Fruit fly (Drosophila melanogaster) whole organism, wandering third instar larva: ENCODE results near the gene rgn.

ENCODE experiments used
- Abd-B ChIP-seq: fragments of >200 bp; optimal IDR thresholded peaks from 2 replicates; lab custom pipeline; 2017; ENCODE audit warnings: missing biosample characterization, missing genetic modification characterization
- CG32264 ChIP-seq: fragments of 200-800 bp; sonication (Bioruptor generic); optimal IDR thresholded peaks from 2 replicates; lab custom pipeline; 2016; ENCODE audit warnings: missing biosample characterization, missing genetic modification characterization
- CG9705 ChIP-seq: fragments of 200-800 bp; sonication (Bioruptor generic); optimal IDR thresholded peaks from 2 replicates; lab custom pipeline; 2018; ENCODE audit warnings: missing biosample characterization, mild to moderate bottlenecking, missing genetic modification characterization
- CrebA ChIP-seq: fragments of 200-800 bp; sonication (Bioruptor generic); optimal IDR thresholded peaks from 2 replicates; lab custom pipeline; 2016; ENCODE audit warnings: missing biosample characterization, mild to moderate bottlenecking, missing genetic modification characterization, borderline replicate concordance
- Dfd ChIP-seq: fragments of >200 bp; optimal IDR thresholded peaks from 2 replicates; lab custom pipeline; 2017; ENCODE audit warnings: missing biosample characterization, missing genetic modification characterization
- Dif ChIP-seq: fragments of 200-275, 200-300 bp; sonication (Bioruptor generic); optimal IDR thresholded peaks from 2 replicates; lab custom pipeline; 2018; ENCODE audit warnings: missing biosample characterization, missing genetic modification characterization; ENCODE audit not compliant: partially characterized antibody
- GATAd ChIP-seq: sonication (Bioruptor generic); optimal IDR thresholded peaks from 2 replicates; lab custom pipeline; 2016; ENCODE audit warnings: missing biosample characterization, missing genetic modification characterization
- HLH106 ChIP-seq: fragments of 200-800 bp; optimal IDR thresholded peaks from 3 replicates; lab custom pipeline; 2019; ENCODE audit warnings: missing biosample characterization, mild to moderate bottlenecking, missing genetic modification characterization, moderate library complexity
- Hnf4 ChIP-seq: fragments of 200-800 bp; sonication (Bioruptor generic); optimal IDR thresholded peaks from 2 replicates; lab custom pipeline; 2016; ENCODE audit warnings: missing biosample characterization, mild to moderate bottlenecking, missing genetic modification characterization
- Hr83 ChIP-seq: fragments of 200-300 bp; sonication (Bioruptor generic); optimal IDR thresholded peaks from 2 replicates; lab custom pipeline; 2016; ENCODE audit warnings: missing biosample characterization, mild to moderate bottlenecking, missing genetic modification characterization, moderate library complexity; ENCODE audit not compliant: poor library complexity, severe bottlenecking
- Jra ChIP-seq: sonication (Bioruptor generic); optimal IDR thresholded peaks from 2 replicates; lab custom pipeline; 2016; ENCODE audit warnings: missing biosample characterization, missing genetic modification characterization
- Mio ChIP-seq: sonication (Bioruptor generic); optimal IDR thresholded peaks from 2 replicates; lab custom pipeline; 2016; ENCODE audit warnings: missing biosample characterization, missing genetic modification characterization
- Myc ChIP-seq: fragments of >200 bp; optimal IDR thresholded peaks from 2 replicates; lab custom pipeline; 2017
- N ChIP-seq: fragments of >200 bp; optimal IDR thresholded peaks from 2 replicates; lab custom pipeline; 2018; ENCODE audit warnings: missing biosample characterization, missing external identifiers, missing genetic modification characterization
- OdsH ChIP-seq: fragments of 200-800 bp; sonication (Bioruptor generic); optimal IDR thresholded peaks from 2 replicates; lab custom pipeline; 2016; ENCODE audit warnings: missing biosample characterization, mild to moderate bottlenecking, missing genetic modification characterization
- Rel ChIP-seq, 2 experiments: fragments of 200-800 bp; sonication (Bioruptor generic) in 1 of 2; optimal IDR thresholded peaks; 2 replicates in 1 of 2; 3 replicates in 1 of 2; lab custom pipeline; 2016 to 2019; ENCODE audit warnings: mild to moderate bottlenecking in 2 of 2, missing biosample characterization in 2 of 2, missing genetic modification characterization in 2 of 2, moderate library complexity in 1 of 2
- Sp1 ChIP-seq: fragments of 200-800 bp; sonication (Bioruptor generic); optimal IDR thresholded peaks from 3 replicates; lab custom pipeline; 2019; ENCODE audit warnings: missing biosample characterization, mild to moderate bottlenecking, missing genetic modification characterization, moderate library complexity
- Vsx2 ChIP-seq: fragments of 200-300, 225-300 bp; sonication (Bioruptor generic); optimal IDR thresholded peaks from 2 replicates; lab custom pipeline; 2018; ENCODE audit warnings: missing biosample characterization, missing genetic modification characterization; ENCODE audit not compliant: partially characterized antibody
- br ChIP-seq: fragments of 200-800 bp; sonication (Bioruptor generic); optimal IDR thresholded peaks from 2 replicates; lab custom pipeline; 2016; ENCODE audit warnings: missing biosample characterization, missing genetic modification characterization
- brk ChIP-seq: fragments of 200-800 bp; sonication (Bioruptor generic); optimal IDR thresholded peaks from 2 replicates; lab custom pipeline; 2016; ENCODE audit warnings: missing biosample characterization, mild to moderate bottlenecking, missing genetic modification characterization
- dl ChIP-seq, 2 experiments: fragments of 175-275, 200-275 bp in 1 of 2; fragments of 200-275 bp in 1 of 2; sonication (Bioruptor generic); optimal IDR thresholded peaks; lab custom pipeline; 2018; ENCODE audit warnings: mild to moderate bottlenecking in 2 of 2, missing biosample characterization in 2 of 2, missing genetic modification characterization in 2 of 2, moderate library complexity in 2 of 2; ENCODE audit not compliant: partially characterized antibody in 2 of 2, insufficient read depth in 1 of 2
- dmrt93B ChIP-seq: fragments of 200-800 bp; sonication (Bioruptor generic); optimal IDR thresholded peaks from 2 replicates; lab custom pipeline; 2018; ENCODE audit warnings: missing biosample characterization, mild to moderate bottlenecking, missing genetic modification characterization
- dsf ChIP-seq: sonication (Bioruptor generic); optimal IDR thresholded peaks from 2 replicates; lab custom pipeline; 2016; ENCODE audit warnings: missing biosample characterization, missing genetic modification characterization, borderline replicate concordance
- ey ChIP-seq: fragments of 200-800 bp; sonication (Bioruptor generic); optimal IDR thresholded peaks from 2 replicates; lab custom pipeline; 2016; ENCODE audit warnings: missing biosample characterization, missing genetic modification characterization
- foxo ChIP-seq, 2 experiments: fragments of 200-800 bp; sonication (Bioruptor generic); optimal IDR thresholded peaks; 2 replicates in 1 of 2; 3 replicates in 1 of 2; lab custom pipeline; 2016 to 2017; ENCODE audit warnings: missing biosample characterization in 2 of 2, missing genetic modification characterization in 2 of 2
- fru ChIP-seq: fragments of 200-800 bp; sonication (Bioruptor generic); optimal IDR thresholded peaks from 3 replicates; lab custom pipeline; 2016; ENCODE audit warnings: missing biosample characterization, mild to moderate bottlenecking, missing genetic modification characterization
- h ChIP-seq: fragments of 200-800 bp; sonication (Bioruptor generic); optimal IDR thresholded peaks from 3 replicates; lab custom pipeline; 2016; ENCODE audit warnings: missing biosample characterization, mild to moderate bottlenecking, missing genetic modification characterization
- lola ChIP-seq: fragments of >200 bp; optimal IDR thresholded peaks from 2 replicates; lab custom pipeline; 2017; ENCODE audit warnings: missing biosample characterization, missing genetic modification characterization
- pan ChIP-seq: fragments of >200 bp; optimal IDR thresholded peaks from 2 replicates; lab custom pipeline; 2017
- psq ChIP-seq: fragments of 200-800 bp; sonication (Bioruptor generic); optimal IDR thresholded peaks from 3 replicates; lab custom pipeline; 2017; ENCODE audit warnings: missing biosample characterization, mild to moderate bottlenecking, missing genetic modification characterization, moderate library complexity
- rgr ChIP-seq: fragments of 200-800 bp; sonication (Bioruptor generic); optimal IDR thresholded peaks from 3 replicates; lab custom pipeline; 2016; ENCODE audit warnings: missing biosample characterization, mild to moderate bottlenecking, missing genetic modification characterization
- sage ChIP-seq: fragments of 200-800 bp; sonication (Bioruptor generic); optimal IDR thresholded peaks from 2 replicates; lab custom pipeline; 2016; ENCODE audit warnings: missing biosample characterization, mild to moderate bottlenecking, missing genetic modification characterization
- sv ChIP-seq: fragments of 200-800 bp; sonication (Bioruptor generic); optimal IDR thresholded peaks from 3 replicates; lab custom pipeline; 2016; ENCODE audit warnings: missing biosample characterization, missing genetic modification characterization
- tai ChIP-seq: sonication (Bioruptor generic); optimal IDR thresholded peaks from 2 replicates; lab custom pipeline; 2016; ENCODE audit warnings: missing biosample characterization, missing genetic modification characterization
- woc ChIP-seq: sonication (Bioruptor generic); optimal IDR thresholded peaks from 2 replicates; lab custom pipeline; 2016; ENCODE audit warnings: missing biosample characterization, mild to moderate bottlenecking, missing genetic modification characterization

Gene rgn

DNA sequence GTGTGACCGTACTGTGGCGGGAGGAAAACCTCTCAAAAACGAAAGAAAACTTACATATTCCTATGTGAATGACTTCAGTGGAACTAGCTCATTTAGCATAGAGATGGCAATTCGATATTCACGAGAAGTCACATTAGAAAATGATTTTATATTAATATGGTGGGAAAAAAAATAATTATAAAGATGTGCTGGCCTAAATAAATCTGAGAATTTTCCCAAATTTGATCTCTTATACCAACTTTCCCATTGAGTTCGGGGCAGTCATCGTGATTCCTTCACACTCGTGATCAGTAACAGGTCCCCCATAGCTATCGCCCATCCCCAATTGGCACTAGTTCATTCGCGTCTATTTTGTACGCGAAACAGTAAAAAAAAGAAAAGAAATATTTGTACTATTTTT lies 50.8 kb downstream of the rgn start, which contains the start of the genes barc and Aef1:
Gene barc (minus strand): TSS at position 37 of the 400 bp plus-strand sequence.
Gene Aef1 (plus strand): TSS at position 325 of the 400 bp plus-strand sequence.
- peak; percentile 79 for TF ChIP-seq sv
- TF ChIP-seq Sp1 (GFP tag; lab: Kevin White, UChicago) = peak; percentile 73
- peak; percentile 36 for TF ChIP-seq dsf (GFP tag; lab: Kevin White, UChicago)
- no peak for TF ChIP-seq Jra (GFP tag; lab: Kevin White, UChicago)
- TF ChIP-seq GATAd (GFP tag; lab: Kevin White, UChicago) = peak; percentile 74
- no peak for TF ChIP-seq lola (GFP tag; lab: Kevin White, UChicago)
- peak; percentile 35 for TF ChIP-seq Hr83
- peak; percentile 85 for TF ChIP-seq dmrt93B
- no peak for TF ChIP-seq sage (GFP tag; lab: Kevin White, UChicago)
- TF ChIP-seq br (GFP tag; lab: Kevin White, UChicago) = peak; percentile 83
- peak; percentile 93 for TF ChIP-seq woc (GFP tag; lab: Kevin White, UChicago)
- no peak for TF ChIP-seq Dfd (GFP tag; lab: Kevin White, UChicago)
- TF ChIP-seq dl (GFP tag; optimal IDR thresholded peaks at IDR 0.05; lab: Kevin White, UChicago; ENCODE audit: insufficient read depth in 1 of 2, partially characterized antibody in 2 of 2) = no peak
- peak; percentile 84 for TF ChIP-seq fru
- TF ChIP-seq Rel (GFP tag; optimal IDR thresholded peaks at IDR 0.05; lab: Kevin White, UChicago) = no peak
- TF ChIP-seq Rel (tag; optimal IDR thresholded peaks at IDR 0.05; lab: Kevin White, UChicago) = no peak
- no peak for TF ChIP-seq pan (lab: Kevin White, UChicago)
- TF ChIP-seq rgr = peak; percentile 88
- TF ChIP-seq CG32264 (GFP tag; lab: Kevin White, UChicago) = peak; percentile 26
- no peak for TF ChIP-seq tai
- TF ChIP-seq ey = peak; percentile 88
- TF ChIP-seq Abd-B = no peak
- no peak for TF ChIP-seq N (GFP tag; lab: Kevin White, UChicago)
- peak; percentile 81 for TF ChIP-seq psq
- no peak for TF ChIP-seq Hnf4
- TF ChIP-seq Mio (GFP tag; lab: Kevin White, UChicago) = peak; percentile 16
- TF ChIP-seq HLH106 (tag; lab: Kevin White, UChicago) = peak; percentile 90
- peak in 1 of 2 experiments; percentile 91 for TF ChIP-seq foxo (GFP tag; optimal IDR thresholded peaks at IDR 0.05; lab: Kevin White, UChicago)
- TF ChIP-seq CG9705 (GFP tag; lab: Kevin White, UChicago) = peak; percentile 77
- TF ChIP-seq Vsx2 (GFP tag; lab: Kevin White, UChicago) = no peak
- TF ChIP-seq OdsH (GFP tag; lab: Kevin White, UChicago) = peak; percentile 82
- peak; percentile 17 for TF ChIP-seq Myc (lab: Kevin White, UChicago)
- TF ChIP-seq Dif = no peak
- no peak for TF ChIP-seq brk (GFP tag; lab: Kevin White, UChicago)
- peak; percentile 90 for TF ChIP-seq h (GFP tag; lab: Kevin White, UChicago)
- TF ChIP-seq CrebA = no peak

DNA sequence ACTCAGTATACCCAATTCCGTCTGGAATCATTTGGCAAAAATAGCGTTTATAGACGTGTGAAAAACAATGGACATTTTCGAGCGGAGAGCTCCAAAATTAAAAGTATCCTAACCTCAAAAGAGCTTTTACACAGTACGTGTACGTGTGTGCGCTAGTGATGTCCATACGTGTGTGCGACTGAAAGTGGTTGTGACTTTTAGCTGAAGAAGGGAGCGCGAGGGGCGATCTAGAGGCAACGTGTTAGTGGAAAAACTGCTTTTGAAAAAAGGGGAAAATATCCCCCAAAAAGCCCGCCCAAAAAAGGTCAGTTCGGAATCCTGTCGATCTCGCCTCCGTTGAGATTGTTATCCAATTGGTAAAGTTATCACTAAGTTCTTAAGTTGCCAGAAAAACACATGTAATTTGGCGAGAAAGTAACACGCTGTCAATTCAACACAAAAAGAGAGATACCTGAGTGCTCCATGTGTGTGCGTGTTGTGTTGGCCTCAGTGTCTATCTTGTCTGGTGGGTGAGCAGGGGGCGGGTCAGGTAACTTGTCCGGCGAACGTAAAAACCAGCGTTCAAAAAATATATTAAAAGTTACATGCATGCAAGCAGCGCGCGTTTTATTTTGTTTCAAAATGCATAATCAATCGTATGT lies 51.6 kb downstream of the rgn start:
- no peak for TF ChIP-seq Jra (GFP tag; lab: Kevin White, UChicago)
- TF ChIP-seq OdsH (GFP tag; lab: Kevin White, UChicago) = peak; percentile 7
- peak in 1 of 2 experiments; percentile 0 for TF ChIP-seq dl (GFP tag; optimal IDR thresholded peaks at IDR 0.05; lab: Kevin White, UChicago; ENCODE audit: insufficient read depth in 1 of 2, partially characterized antibody in 2 of 2)
- no peak for TF ChIP-seq Rel (GFP tag; optimal IDR thresholded peaks at IDR 0.05; lab: Kevin White, UChicago)
- TF ChIP-seq Rel (tag; optimal IDR thresholded peaks at IDR 0.05; lab: Kevin White, UChicago) = peak; percentile 39

DNA sequence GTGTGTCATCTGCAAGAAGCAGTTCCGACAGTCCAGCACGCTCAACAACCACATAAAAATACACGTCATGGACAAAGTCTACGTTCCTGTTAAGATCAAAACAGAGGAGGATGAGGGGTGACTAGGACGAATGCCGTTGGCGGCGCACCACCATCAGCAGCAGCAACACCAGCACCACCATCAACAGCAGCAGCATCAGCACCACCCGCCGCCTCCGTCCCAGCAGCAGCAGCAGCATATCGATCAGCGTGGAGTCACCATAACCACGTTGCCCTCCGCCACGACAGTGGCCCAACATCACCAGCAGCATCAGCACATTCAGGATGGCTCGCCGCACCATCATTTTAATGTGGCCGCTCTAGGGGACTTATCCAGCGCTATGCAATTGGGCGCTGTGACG lies 53.8 kb downstream of the rgn start:
- TF ChIP-seq lola (GFP tag; lab: Kevin White, UChicago) (no peak), Dfd (GFP tag; lab: Kevin White, UChicago) (peak; percentile 91)
